Worm (Caenorhabditis elegans) whole organism, young adult: Measurements from ENCODE around the gene srd-45.

Experiments
- C06A6.2 ChIP-seq: fragments of 200-800 bp; sonication (Bioruptor generic); conservative IDR thresholded peaks from 2 replicates; pipeline ENCODE4 v1.3.6; 2022; ENCODE audit warnings: missing genetic modification characterization, missing compliant biosample characterization
- F49E8.2 ChIP-seq: sonication (generic microtip); optimal IDR thresholded peaks from 3 replicates; lab custom pipeline; 2017; ENCODE audit warnings: missing genetic modification characterization, mild to moderate bottlenecking, missing compliant biosample characterization, antibody characterized with exemption, moderate library complexity; ENCODE audit not compliant: insufficient read depth
- F52B5.7 ChIP-seq: sonication (generic microtip); optimal IDR thresholded peaks from 2 replicates; lab custom pipeline; 2016; ENCODE audit warnings: mild to moderate bottlenecking, missing genetic modification characterization, missing compliant biosample characterization
- ceh-40 ChIP-seq: fragments of 200-800 bp; sonication (Bioruptor generic); IDR thresholded peaks from 2 replicates; pipeline ENCODE4 v1.3.6; 2022; ENCODE audit warnings: missing genetic modification characterization, missing compliant biosample characterization
- madf-10 ChIP-seq: sonication (generic microtip); optimal IDR thresholded peaks from 2 replicates; lab custom pipeline; 2016; ENCODE audit warnings: mild to moderate bottlenecking, missing genetic modification characterization, missing compliant biosample characterization
- snpc-4 ChIP-seq, 5 experiments: fragments of 150-350 bp in 1 of 5; sonication (generic microtip) in 4 of 5; optimal IDR thresholded peaks; 2 replicates each; lab custom pipeline; 2014 to 2018; ENCODE audit warnings: missing genetic modification characterization in 5 of 5, missing biosample characterization in 3 of 5, antibody characterized with exemption in 2 of 5, mild to moderate bottlenecking in 2 of 5, missing compliant biosample characterization in 2 of 5, missing genotype in 2 of 5, moderate library complexity in 2 of 5, missing genetic modification reagents in 1 of 5
- unc-130 ChIP-seq: sonication (generic microtip); optimal IDR thresholded peaks from 2 replicates; lab custom pipeline; 2016; ENCODE audit warnings: missing genetic modification reagents, missing genetic modification characterization, missing compliant biosample characterization
- ztf-3 ChIP-seq: fragments of 200-800 bp; sonication (Bioruptor generic); optimal IDR thresholded peaks from 2 replicates; lab custom pipeline; 2018; ENCODE audit warnings: mild to moderate bottlenecking, missing genetic modification characterization, missing compliant biosample characterization

ce11 chrX:12290539-12290938, 38.2 kb upstream of the srd-45 start, which contains the start of gene C04B4.4:
- TF ChIP-seq ztf-3 (GFP tag; lab: Kevin White, UChicago) = no peak
- no peak for TF ChIP-seq madf-10
- no peak for TF ChIP-seq unc-130 (GFP tag; lab: Kevin White, UChicago)
- no peak for TF ChIP-seq ceh-40 (GFP tag; lab: Robert Waterston, UW)
- no peak for TF ChIP-seq C06A6.2
- TF ChIP-seq F52B5.7 (tag; lab: Kevin White, UChicago) = no peak
- no peak for TF ChIP-seq F49E8.2
- TF ChIP-seq snpc-4 (GFP tag; optimal IDR thresholded peaks at IDR 0.05; lab: Kevin White, UChicago) = no peak
- TF ChIP-seq snpc-4 (tag; optimal IDR thresholded peaks at IDR 0.05; lab: Kevin White, UChicago) = no peak
